Fruit fly (Drosophila melanogaster): ENCODE measurements around the gene Polr3F.

The Polr3F gene

dm6 chr3R:22410537-22411360, 43.6 kb upstream of the Polr3F start, which contains the start of the genes CG13850 and lqfR:
TSS of gene CG13850 (minus strand) at chr3R:22410915.
TSS of gene lqfR (plus strand) at chr3R:22411301.
- TF ChIP-seq usp (GFP tag; optimal IDR thresholded peaks at IDR 0.05) = no peak
- TF ChIP-seq Hr83 (GFP tag; optimal IDR thresholded peaks at IDR 0.05; ENCODE audit: poor library complexity, severe bottlenecking) = peak; percentile 59
- no peak for TF ChIP-seq Rel (GFP tag; optimal IDR thresholded peaks at IDR 0.05)
- TF ChIP-seq Rel (tag; optimal IDR thresholded peaks at IDR 0.05) = peak; percentile 48
- TF ChIP-seq tai (GFP tag; optimal IDR thresholded peaks at IDR 0.05) = no peak
- TF ChIP-seq rgr (GFP tag; optimal IDR thresholded peaks at IDR 0.05) = peak; percentile 80
- TF ChIP-seq fru (GFP tag; optimal IDR thresholded peaks at IDR 0.05) = peak; percentile 86
- TF ChIP-seq CG9705 (GFP tag; optimal IDR thresholded peaks at IDR 0.05) = peak; percentile 59
- no peak for TF ChIP-seq brk (GFP tag; optimal IDR thresholded peaks at IDR 0.05)
- TF ChIP-seq HLH106 (tag; optimal IDR thresholded peaks at IDR 0.05) = peak; percentile 74
- no peak for TF ChIP-seq CrebA (GFP tag; optimal IDR thresholded peaks at IDR 0.05; ENCODE audit: borderline replicate concordance)
- peak; percentile 99 for TF ChIP-seq Myc (optimal IDR thresholded peaks at IDR 0.05)
- peak; percentile 94 for TF ChIP-seq woc (GFP tag; optimal IDR thresholded peaks at IDR 0.05)
- peak; percentile 79 for TF ChIP-seq sv (GFP tag; optimal IDR thresholded peaks at IDR 0.05)
- TF ChIP-seq pan (optimal IDR thresholded peaks at IDR 0.05) = no peak
- TF ChIP-seq Dif (GFP tag; optimal IDR thresholded peaks at IDR 0.05; ENCODE audit: partially characterized antibody) = no peak
- TF ChIP-seq h (GFP tag; optimal IDR thresholded peaks at IDR 0.05) = peak; percentile 86
- TF ChIP-seq sage (GFP tag; optimal IDR thresholded peaks at IDR 0.05) = peak; percentile 44
- TF ChIP-seq OdsH (GFP tag; optimal IDR thresholded peaks at IDR 0.05) = peak; percentile 76
- peak; percentile 75 for TF ChIP-seq ey (GFP tag; optimal IDR thresholded peaks at IDR 0.05)
- no peak for TF ChIP-seq Hr78 (GFP tag; optimal IDR thresholded peaks at IDR 0.05)
- no peak for TF ChIP-seq dl (GFP tag; optimal IDR thresholded peaks at IDR 0.05; ENCODE audit: insufficient read depth in 1 of 2, partially characterized antibody in 2 of 2)
- TF ChIP-seq CG32264 (GFP tag; optimal IDR thresholded peaks at IDR 0.05) = peak; percentile 3
- TF ChIP-seq psq (GFP tag; optimal IDR thresholded peaks at IDR 0.05) = peak; percentile 77
- TF ChIP-seq dsf (GFP tag; optimal IDR thresholded peaks at IDR 0.05; ENCODE audit: borderline replicate concordance) = peak; percentile 67
- TF ChIP-seq Vsx2 (GFP tag; optimal IDR thresholded peaks at IDR 0.05; ENCODE audit: partially characterized antibody) = no peak
- TF ChIP-seq Mio (GFP tag; optimal IDR thresholded peaks at IDR 0.05) = peak; percentile 38
- peak; percentile 41 for TF ChIP-seq GATAd (GFP tag; optimal IDR thresholded peaks at IDR 0.05)
- TF ChIP-seq N (GFP tag; optimal IDR thresholded peaks at IDR 0.05) = no peak
- TF ChIP-seq dmrt93B (GFP tag; optimal IDR thresholded peaks at IDR 0.05) = peak; percentile 80
- peak in 1 of 2 experiments; percentile 85 for TF ChIP-seq foxo (GFP tag; optimal IDR thresholded peaks at IDR 0.05)
- peak; percentile 86 for TF ChIP-seq Hnf4 (GFP tag; optimal IDR thresholded peaks at IDR 0.05)
- TF ChIP-seq br (GFP tag; optimal IDR thresholded peaks at IDR 0.05) = peak; percentile 77
- no peak for TF ChIP-seq Abd-B (GFP tag; optimal IDR thresholded peaks at IDR 0.05)
- peak; percentile 75 for TF ChIP-seq Sp1 (GFP tag; optimal IDR thresholded peaks at IDR 0.05)
- peak; percentile 85 for TF ChIP-seq Jra (GFP tag; optimal IDR thresholded peaks at IDR 0.05)

DNA sequence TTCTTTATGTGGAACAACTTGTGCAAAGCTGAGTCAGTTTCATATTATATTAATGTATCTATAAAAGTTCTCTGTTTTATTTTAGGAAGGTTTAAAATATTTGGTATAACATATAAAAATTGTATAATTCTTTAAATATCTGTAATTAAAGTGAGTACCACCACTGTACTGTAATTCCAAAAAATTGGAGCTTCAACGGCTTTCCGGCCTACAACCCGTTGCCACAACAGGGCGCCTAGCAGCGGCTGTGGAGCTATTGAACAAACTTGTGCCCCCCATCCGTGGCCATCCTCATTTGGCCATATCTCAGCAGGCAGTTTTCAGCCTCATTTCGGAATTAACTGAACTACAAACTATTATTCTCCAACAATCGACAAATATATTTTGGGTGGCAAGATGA, 38.5 kb upstream of the Polr3F start, which contains the start of gene CG13855:
TSS of gene CG13855 (plus strand) at position 301 of the 400 bp plus-strand sequence.
- TF ChIP-seq Hr78 (GFP tag; optimal IDR thresholded peaks at IDR 0.05) (no peak), Vsx2 (GFP tag; optimal IDR thresholded peaks at IDR 0.05; ENCODE audit: partially characterized antibody) (no peak), CrebA (GFP tag; optimal IDR thresholded peaks at IDR 0.05; ENCODE audit: borderline replicate concordance) (no peak)

DNA sequence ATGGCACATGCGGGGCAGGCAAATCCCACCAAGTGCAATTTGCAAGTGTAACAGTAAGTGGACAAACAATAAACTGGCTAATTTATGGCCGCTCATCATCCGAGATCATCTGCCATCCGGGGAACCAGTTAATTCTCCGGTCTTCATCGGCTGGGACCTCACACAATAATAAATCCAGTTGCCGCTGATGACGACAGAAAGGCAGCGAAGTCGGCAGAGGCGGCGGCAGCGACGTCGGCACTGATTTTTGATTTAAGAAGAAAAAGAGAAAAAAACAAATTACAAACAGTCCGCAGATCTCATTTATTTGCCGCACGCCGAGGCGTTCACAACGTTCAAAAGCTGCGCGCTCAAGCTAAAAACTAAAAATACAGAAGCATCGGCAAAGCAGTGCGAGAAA, 35.2 kb upstream of the Polr3F start, which contains the start of gene CG13856:
TSS of gene CG13856 (plus strand) at position 301 of the 400 bp plus-strand sequence.
- TF ChIP-seq Hnf4 (GFP tag; optimal IDR thresholded peaks at IDR 0.05) = no peak
- TF ChIP-seq CrebA (GFP tag; optimal IDR thresholded peaks at IDR 0.05; ENCODE audit: borderline replicate concordance) = no peak
- no peak for TF ChIP-seq OdsH (GFP tag; optimal IDR thresholded peaks at IDR 0.05)

All from whole organism, wandering third instar larva.